Worm (Caenorhabditis elegans): ENCODE results near the gene C32D5.11.
A peak's percentile ranks its signal among the peaks of the same experiment; 100 is the strongest.

DNA sequence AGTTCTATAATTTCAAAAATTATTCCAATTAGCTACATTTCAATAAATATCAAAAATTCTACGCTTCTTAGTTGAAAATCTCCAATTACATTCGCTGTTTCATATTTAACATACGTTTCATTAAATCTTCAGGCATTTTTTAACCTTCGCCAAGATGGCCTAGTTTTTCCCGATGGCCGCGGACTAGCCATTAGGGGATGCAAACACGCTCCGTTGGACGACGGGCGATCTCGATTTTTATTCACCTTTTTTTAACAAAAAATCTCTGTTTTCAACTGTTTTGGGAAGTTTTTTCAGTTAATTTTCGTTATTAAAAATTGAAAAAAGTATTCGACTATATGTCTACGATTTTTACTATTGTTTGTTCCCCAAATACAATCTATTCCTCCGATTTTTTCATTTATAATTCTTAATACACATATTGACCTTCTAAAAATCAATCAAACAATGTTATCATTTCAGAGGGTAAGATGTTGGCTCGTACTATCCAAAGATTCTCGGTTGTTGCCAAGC is 28.0 kb upstream of the C32D5.11 start, which contains the start of gene F58F12.1:
- TF ChIP-seq nhr-23 (tag; optimal IDR thresholded peaks at IDR 0.05) (peak; percentile 56), ama-1 (optimal IDR thresholded peaks at IDR 0.05) (no peak), unc-62 (GFP tag; optimal IDR thresholded peaks at IDR 0.05) (no peak), nfya-1 (tag; optimal IDR thresholded peaks at IDR 0.05; ENCODE audit: insufficient read depth) (peak; percentile 72), ceh-16 (tag; optimal IDR thresholded peaks at IDR 0.05) (no peak), aly-2 (tag; optimal IDR thresholded peaks at IDR 0.05) (no peak), ZK546.5 (tag; optimal IDR thresholded peaks at IDR 0.05) (no peak), pha-4 (tag; optimal IDR thresholded peaks at IDR 0.05) (peak; percentile 80), fkh-10 (GFP tag; optimal IDR thresholded peaks at IDR 0.05) (no peak), daf-12 (tag; optimal IDR thresholded peaks at IDR 0.05) (no peak), sea-2 (GFP tag; optimal IDR thresholded peaks at IDR 0.05) (no peak), elt-1 (tag; optimal IDR thresholded peaks at IDR 0.05) (no peak), unc-39 (tag; optimal IDR thresholded peaks at IDR 0.05) (no peak)
